Fruit fly (Drosophila melanogaster): ENCODE data around the gene SamDC.

DNA sequence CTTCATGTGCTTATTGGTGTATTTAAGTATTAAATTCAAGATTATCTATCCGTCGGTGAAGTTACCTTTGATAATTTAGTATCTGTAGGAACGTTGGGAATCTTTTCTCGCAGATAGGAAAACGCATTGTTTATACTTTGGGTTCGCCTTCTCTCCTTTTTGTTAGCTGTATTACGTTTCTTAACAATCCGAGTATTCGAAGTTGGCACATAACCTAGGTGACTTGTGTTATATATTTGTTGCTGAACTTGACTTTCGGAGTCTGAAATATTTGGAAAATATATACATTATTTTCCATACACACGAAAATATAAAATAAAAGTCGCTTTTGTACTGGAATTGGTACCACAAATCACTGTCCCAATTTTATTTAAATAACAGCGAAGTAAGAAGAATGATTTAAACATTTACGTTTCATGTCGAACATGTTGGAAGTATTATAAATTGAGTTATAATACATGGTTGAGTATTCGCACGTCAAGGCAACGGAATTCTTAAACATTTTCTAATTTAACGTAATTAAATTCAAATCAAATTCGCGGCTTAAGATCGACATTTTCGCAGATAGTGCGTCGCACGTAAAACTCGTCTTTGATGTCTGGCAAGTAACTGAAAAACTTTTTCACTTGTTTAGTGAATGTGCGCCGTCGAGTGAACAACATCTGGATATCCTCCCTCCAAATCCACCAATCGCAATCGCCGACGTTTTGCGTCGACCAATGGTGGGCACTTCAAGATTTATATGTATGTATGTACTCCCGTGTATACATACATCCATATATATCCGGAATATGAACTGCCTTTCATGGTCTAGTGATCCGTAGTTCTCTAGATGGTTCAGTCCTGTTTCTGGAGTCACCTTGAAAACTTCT lies 44.2 kb upstream of the SamDC start, which contains the start of gene Hand:
- no peak for TF ChIP-seq CG13204 (GFP tag; optimal IDR thresholded peaks at IDR 0.05)
- TF ChIP-seq CG15710 (tag; optimal IDR thresholded peaks at IDR 0.05) = no peak
- no peak for TF ChIP-seq CG10348 (GFP tag; IDR thresholded peaks at IDR 0.05)
- TF ChIP-seq CG9948 (tag; optimal IDR thresholded peaks at IDR 0.05) = no peak
- TF ChIP-seq D1 (tag; optimal IDR thresholded peaks at IDR 0.05) = no peak

All from whole organism, pupa.